Worm (Caenorhabditis elegans) whole organism, L1 larva: ENCODE measurements around the gene tex-2.
A peak's percentile ranks its signal among the peaks of the same experiment; 100 is the strongest.

Experiments used
- C16A3.4 ChIP-seq: fragments of 150-350 bp; optimal IDR thresholded peaks from 2 replicates; lab custom pipeline; 2014; ENCODE audit warnings: missing biosample characterization, missing genetic modification characterization
- C34B4.2 ChIP-seq: sonication (generic microtip); optimal IDR thresholded peaks from 2 replicates; lab custom pipeline; 2017; ENCODE audit warnings: mild to moderate bottlenecking, missing genetic modification characterization, missing compliant biosample characterization
- F16B12.6 ChIP-seq: fragments of 150-350 bp; optimal IDR thresholded peaks from 2 replicates; lab custom pipeline; 2014; ENCODE audit warnings: missing biosample characterization, missing genetic modification characterization
- Y116A8C.19 ChIP-seq: sonication (generic microtip); optimal IDR thresholded peaks from 2 replicates; lab custom pipeline; 2016; ENCODE audit warnings: missing compliant biosample characterization, missing genetic modification characterization, borderline replicate concordance
- alr-1 ChIP-seq: fragments of 200-800 bp; sonication (Bioruptor generic); optimal IDR thresholded peaks from 2 replicates; lab custom pipeline; 2018; ENCODE audit warnings: borderline replicate concordance, mild to moderate bottlenecking, missing genetic modification characterization, missing compliant biosample characterization
- ama-1 ChIP-seq: fragments of 150-350 bp; optimal IDR thresholded peaks from 2 replicates; lab custom pipeline; 2014
- blmp-1 ChIP-seq: fragments of 150-350 bp; optimal IDR thresholded peaks from 2 replicates; lab custom pipeline; 2014; ENCODE audit warnings: missing biosample characterization, missing genetic modification characterization
- ceh-63 ChIP-seq: fragments of 200-800 bp; sonication (Bioruptor generic); optimal IDR thresholded peaks from 2 replicates; lab custom pipeline; 2018; ENCODE audit warnings: mild to moderate bottlenecking, missing genetic modification characterization, missing compliant biosample characterization
- ceh-90 ChIP-seq: sonication (generic microtip); optimal IDR thresholded peaks from 2 replicates; lab custom pipeline; 2016; ENCODE audit warnings: missing genetic modification characterization, missing compliant biosample characterization
- dpl-1 ChIP-seq, 3 experiments: fragments of 150-350 bp in 2 of 3; sonication (generic microtip) in 1 of 3; optimal IDR thresholded peaks; 2 replicates each; lab custom pipeline; 2014 to 2017; ENCODE audit warnings: missing biosample characterization in 3 of 3, missing genetic modification characterization in 3 of 3, missing genetic modification reagents in 3 of 3
- dsc-1 ChIP-seq: sonication (generic microtip); optimal IDR thresholded peaks from 2 replicates; lab custom pipeline; 2016; ENCODE audit warnings: mild to moderate bottlenecking, missing genetic modification characterization, missing compliant biosample characterization
- efl-1 ChIP-seq, 4 experiments: fragments of 150-350 bp; optimal IDR thresholded peaks in 3 of 4; peaks in 1 of 4; 1 replicate in 1 of 4; 2 replicates in 3 of 4; lab custom pipeline; 2014; ENCODE audit warnings: missing biosample characterization in 2 of 4, missing genetic modification characterization in 2 of 4, missing genetic modification reagents in 2 of 4
- efl-3 ChIP-seq: fragments of 200-800 bp; sonication (Bioruptor generic); optimal IDR thresholded peaks from 2 replicates; lab custom pipeline; 2018; ENCODE audit warnings: mild to moderate bottlenecking, missing genetic modification characterization, missing compliant biosample characterization
- egl-27 ChIP-seq, 2 experiments: fragments of 150-350 bp in 1 of 2; sonication (generic microtip); optimal IDR thresholded peaks; 3 replicates each; lab custom pipeline; 2017 to 2018; ENCODE audit warnings: missing biosample characterization in 2 of 2, missing genetic modification characterization in 2 of 2, missing genetic modification reagents in 2 of 2
- elt-2 ChIP-seq: sonication (generic microtip); optimal IDR thresholded peaks from 2 replicates; lab custom pipeline; 2016; ENCODE audit warnings: missing genetic modification characterization, mild to moderate bottlenecking, inconsistent platforms, missing compliant biosample characterization, missing genetic modification reagents
- elt-3 ChIP-seq, 6 experiments: fragments of 150-350 bp in 1 of 6; sonication (generic microtip); optimal IDR thresholded peaks; 2 replicates each; lab custom pipeline; 2017 to 2018; ENCODE audit warnings: missing biosample characterization in 6 of 6, missing genetic modification characterization in 6 of 6, inconsistent platforms in 1 of 6
- ets-5 ChIP-seq: fragments of 200-800 bp; sonication (Bioruptor generic); IDR thresholded peaks from 2 replicates; pipeline ENCODE4 v1.3.6; 2022; ENCODE audit warnings: missing genetic modification characterization, missing compliant biosample characterization
- fkh-8 ChIP-seq: sonication (generic microtip); optimal IDR thresholded peaks from 2 replicates; lab custom pipeline; 2016; ENCODE audit warnings: mild to moderate bottlenecking, missing genetic modification characterization, missing compliant biosample characterization
- grh-1 ChIP-seq: fragments of 200-800 bp; sonication (Bioruptor generic); IDR thresholded peaks from 2 replicates; pipeline ENCODE4 v1.3.6; 2022; ENCODE audit warnings: missing genetic modification reagents, missing genetic modification characterization, missing compliant biosample characterization
- hlh-17 ChIP-seq: fragments of 200-800 bp; sonication (Bioruptor generic); optimal IDR thresholded peaks from 2 replicates; lab custom pipeline; 2018; ENCODE audit warnings: missing genetic modification characterization, mild to moderate bottlenecking, missing compliant biosample characterization, moderate library complexity, borderline replicate concordance
- hpl-2 ChIP-seq: fragments of 150-350 bp; optimal IDR thresholded peaks from 2 replicates; lab custom pipeline; 2014; ENCODE audit warnings: missing biosample characterization, missing genetic modification reagents, missing genetic modification characterization
- isw-1 ChIP-seq: fragments of 200-800 bp; sonication (Bioruptor generic); IDR thresholded peaks from 2 replicates; pipeline ENCODE4 v1.3.6; 2022; ENCODE audit warnings: missing genetic modification characterization, missing compliant biosample characterization
- lin-13 ChIP-seq: fragments of 150-350 bp; optimal IDR thresholded peaks from 2 replicates; lab custom pipeline; 2014; ENCODE audit warnings: missing biosample characterization, missing genetic modification reagents, missing genetic modification characterization
- lin-14 ChIP-seq: fragments of 200-800 bp; sonication (Bioruptor generic); optimal IDR thresholded peaks from 2 replicates; lab custom pipeline; 2018; ENCODE audit warnings: mild to moderate bottlenecking, missing genetic modification characterization, moderate library complexity, missing compliant biosample characterization
- lin-15B ChIP-seq: fragments of 150-350 bp; sonication (generic microtip); optimal IDR thresholded peaks from 3 replicates; lab custom pipeline; 2014; ENCODE audit warnings: missing biosample characterization, missing genetic modification characterization
- lin-35 ChIP-seq, 2 experiments: fragments of 150-350 bp; optimal IDR thresholded peaks; 2 replicates each; lab custom pipeline; 2014; ENCODE audit warnings: missing biosample characterization in 2 of 2, missing genetic modification characterization in 2 of 2, missing genetic modification reagents in 2 of 2
- lin-39 ChIP-seq: fragments of 150-350 bp; optimal IDR thresholded peaks from 2 replicates; lab custom pipeline; 2014; ENCODE audit warnings: missing biosample characterization, missing genetic modification reagents, missing genetic modification characterization
- lsy-2 ChIP-seq, 2 experiments: fragments of 150-350 bp; optimal IDR thresholded peaks; 2 replicates each; lab custom pipeline; 2014; ENCODE audit warnings: missing biosample characterization in 2 of 2, missing genetic modification characterization in 2 of 2
- mab-9 ChIP-seq: fragments of 200-800 bp; sonication (Bioruptor generic); IDR thresholded peaks from 2 replicates; pipeline ENCODE4 v1.3.6; 2022; ENCODE audit warnings: missing genetic modification reagents, missing genetic modification characterization, missing compliant biosample characterization
- mdl-1 ChIP-seq, 2 experiments: fragments of 150-350 bp; optimal IDR thresholded peaks; 2 replicates each; lab custom pipeline; 2014 to 2017; ENCODE audit warnings: missing biosample characterization in 2 of 2, missing genetic modification characterization in 2 of 2, inconsistent platforms in 1 of 2
- mef-2 ChIP-seq: fragments of 150-350 bp; optimal IDR thresholded peaks from 2 replicates; lab custom pipeline; 2014; ENCODE audit warnings: missing biosample characterization, missing genetic modification characterization
- mep-1 ChIP-seq: fragments of 150-350 bp; optimal IDR thresholded peaks from 2 replicates; lab custom pipeline; 2014; ENCODE audit warnings: missing biosample characterization, missing genetic modification characterization
- nhr-20 ChIP-seq: sonication (generic microtip); optimal IDR thresholded peaks from 2 replicates; lab custom pipeline; 2016; ENCODE audit warnings: mild to moderate bottlenecking, missing genetic modification characterization, missing compliant biosample characterization
- nhr-47 ChIP-seq: sonication (generic microtip); optimal IDR thresholded peaks from 2 replicates; lab custom pipeline; 2016; ENCODE audit warnings: mild to moderate bottlenecking, missing genetic modification characterization, moderate library complexity, missing compliant biosample characterization
- nhr-71 ChIP-seq: sonication (generic microtip); optimal IDR thresholded peaks from 2 replicates; lab custom pipeline; 2016; ENCODE audit warnings: mild to moderate bottlenecking, missing genetic modification characterization, moderate library complexity, missing compliant biosample characterization
- nhr-77 ChIP-seq: fragments of 150-350 bp; optimal IDR thresholded peaks from 2 replicates; lab custom pipeline; 2014; ENCODE audit warnings: missing biosample characterization, missing genetic modification characterization
- nhr-84 ChIP-seq: sonication (generic microtip); optimal IDR thresholded peaks from 2 replicates; lab custom pipeline; 2017; ENCODE audit warnings: missing biosample characterization, missing genetic modification characterization
- nhr-85 ChIP-seq: sonication (generic microtip); peaks from one replicate; lab custom pipeline; 2016; ENCODE audit warnings: missing genetic modification characterization, inconsistent platforms, missing compliant biosample characterization
- nhr-90 ChIP-seq: sonication (generic microtip); optimal IDR thresholded peaks from 2 replicates; lab custom pipeline; 2016; ENCODE audit warnings: mild to moderate bottlenecking, missing genetic modification characterization, missing compliant biosample characterization; ENCODE audit not compliant: poor library complexity
- pqm-1 ChIP-seq: sonication (generic microtip); optimal IDR thresholded peaks from 3 replicates; lab custom pipeline; 2017; ENCODE audit warnings: missing biosample characterization, missing genetic modification characterization
- skn-1 ChIP-seq: fragments of 150-350 bp; optimal IDR thresholded peaks from 2 replicates; lab custom pipeline; 2014; ENCODE audit warnings: missing biosample characterization, missing genetic modification characterization
- snpc-4 ChIP-seq: fragments of 150-350 bp; optimal IDR thresholded peaks from 2 replicates; lab custom pipeline; 2014; ENCODE audit warnings: missing biosample characterization, missing genetic modification characterization
- sox-4 ChIP-seq: sonication (generic microtip); optimal IDR thresholded peaks from 2 replicates; lab custom pipeline; 2016; ENCODE audit warnings: missing genetic modification characterization, missing compliant biosample characterization
- sptf-1 ChIP-seq: fragments of 150-350 bp; optimal IDR thresholded peaks from 2 replicates; lab custom pipeline; 2014; ENCODE audit warnings: missing biosample characterization, missing genetic modification characterization
- sup-37 ChIP-seq: fragments of 200-800 bp; sonication (Bioruptor generic); optimal IDR thresholded peaks from 2 replicates; lab custom pipeline; 2018; ENCODE audit warnings: mild to moderate bottlenecking, missing genetic modification characterization, missing compliant biosample characterization
- tlp-1 ChIP-seq: fragments of 150-350 bp; optimal IDR thresholded peaks from 2 replicates; lab custom pipeline; 2014; ENCODE audit warnings: missing biosample characterization, missing genetic modification characterization
- unc-62 ChIP-seq: fragments of 150-350 bp; optimal IDR thresholded peaks from 2 replicates; lab custom pipeline; 2014; ENCODE audit warnings: missing biosample characterization, missing genetic modification reagents, missing genetic modification characterization
- unc-86 ChIP-seq: sonication (generic microtip); optimal IDR thresholded peaks from 2 replicates; lab custom pipeline; 2016; ENCODE audit warnings: missing genetic modification characterization, missing compliant biosample characterization
- vab-15 ChIP-seq: sonication (generic microtip); optimal IDR thresholded peaks from 2 replicates; lab custom pipeline; 2017; ENCODE audit warnings: missing genotype, mild to moderate bottlenecking, missing genetic modification characterization, missing compliant biosample characterization
- xbp-1 ChIP-seq: sonication (generic microtip); optimal IDR thresholded peaks from 2 replicates; lab custom pipeline; 2016; ENCODE audit warnings: missing genetic modification characterization, missing compliant biosample characterization
- zip-4 ChIP-seq: fragments of 200-800 bp; sonication (Bioruptor generic); optimal IDR thresholded peaks from 2 replicates; lab custom pipeline; 2018; ENCODE audit warnings: mild to moderate bottlenecking, missing genetic modification characterization, moderate library complexity, missing compliant biosample characterization
- ztf-11 ChIP-seq, 2 experiments: sonication (generic microtip); optimal IDR thresholded peaks; 2 replicates each; lab custom pipeline; 2016 to 2017; ENCODE audit warnings: missing genetic modification characterization in 2 of 2, missing biosample characterization in 1 of 2, missing compliant biosample characterization in 1 of 2
- ztf-4 ChIP-seq: fragments of 150-350 bp; optimal IDR thresholded peaks from 2 replicates; lab custom pipeline; 2014; ENCODE audit warnings: missing biosample characterization, missing genetic modification characterization

tex-2 gene

DNA sequence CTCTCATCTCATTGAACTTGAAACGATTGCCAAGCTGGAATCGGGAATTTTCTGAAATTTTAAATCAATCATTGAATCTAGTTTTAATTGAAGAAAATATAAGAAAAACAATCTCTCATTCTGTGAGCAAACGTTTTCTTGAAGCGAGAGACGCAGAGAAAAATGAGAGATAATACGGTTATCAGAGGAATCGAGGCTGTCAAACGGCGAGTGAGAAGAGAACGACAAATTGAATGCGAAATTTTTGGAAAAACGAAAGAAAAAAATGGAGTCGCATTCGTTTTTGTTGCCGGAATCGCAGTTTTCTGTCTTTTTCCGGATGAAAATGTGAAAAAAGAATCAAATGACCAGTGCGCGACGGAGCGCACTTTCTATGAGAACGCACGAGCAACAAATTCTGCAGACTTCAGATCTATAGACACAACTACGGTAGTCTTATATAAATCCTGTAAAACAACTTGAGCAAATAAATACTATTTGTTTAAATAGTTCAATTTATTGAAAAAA lies at the start of gene tex-2:
tex-2 (minus strand) TSS at position 51 of the 507 bp plus-strand sequence.
- no peak for TF ChIP-seq pqm-1 (tag; lab: Kevin White, UChicago)
- no peak for TF ChIP-seq ama-1 (lab: Kevin White, UChicago)
- TF ChIP-seq ceh-90 (tag; lab: Kevin White, UChicago): no peak
- TF ChIP-seq ztf-4 (tag; lab: Kevin White, UChicago): no peak
- no peak for TF ChIP-seq egl-27 (tag; optimal IDR thresholded peaks at IDR 0.05; lab: Kevin White, UChicago)
- peak; percentile 31 for TF ChIP-seq nhr-71 (tag; lab: Kevin White, UChicago)
- TF ChIP-seq elt-2 (tag; lab: Kevin White, UChicago): peak; percentile 57
- TF ChIP-seq dsc-1: no peak
- TF ChIP-seq tlp-1: no peak
- peak; percentile 36 to 44 for TF ChIP-seq efl-1 (optimal IDR thresholded peaks at IDR 0.05; lab: Kevin White, UChicago)
- TF ChIP-seq efl-1 (GFP tag; optimal IDR thresholded peaks at IDR 0.05 in 1 of 2; lab: Kevin White, UChicago): no peak
- TF ChIP-seq blmp-1 (tag; lab: Kevin White, UChicago): no peak
- no peak for TF ChIP-seq fkh-8 (tag; lab: Kevin White, UChicago)
- TF ChIP-seq lsy-2 (tag; optimal IDR thresholded peaks at IDR 0.05; lab: Kevin White, UChicago): peak; percentile 7 to 22
- TF ChIP-seq unc-86 (tag; lab: Kevin White, UChicago): peak; percentile 4
- peak; percentile 48 for TF ChIP-seq lin-13
- TF ChIP-seq ztf-11 (tag; optimal IDR thresholded peaks at IDR 0.05; lab: Kevin White, UChicago): no peak
- no peak for TF ChIP-seq nhr-77 (tag; lab: Kevin White, UChicago)
- TF ChIP-seq alr-1 (tag; lab: Kevin White, UChicago): no peak
- TF ChIP-seq lin-35 (GFP tag; optimal IDR thresholded peaks at IDR 0.05; lab: Kevin White, UChicago): no peak
- TF ChIP-seq efl-3 (GFP tag; lab: Kevin White, UChicago): no peak
- no peak for TF ChIP-seq Y116A8C.19 (tag; lab: Kevin White, UChicago)
- no peak for TF ChIP-seq mdl-1 (tag; optimal IDR thresholded peaks at IDR 0.05; lab: Kevin White, UChicago)
- TF ChIP-seq isw-1 (GFP tag; lab: Robert Waterston, UW): peak; percentile 18
- TF ChIP-seq lin-39: no peak
- no peak for TF ChIP-seq C34B4.2 (tag; lab: Kevin White, UChicago)
- peak; percentile 41 for TF ChIP-seq nhr-20 (tag; lab: Kevin White, UChicago)
- TF ChIP-seq nhr-85 (tag; lab: Kevin White, UChicago): no peak
- no peak for TF ChIP-seq nhr-84 (tag; lab: Kevin White, UChicago)
- TF ChIP-seq lin-15B (tag; lab: Kevin White, UChicago): peak; percentile 38
- no peak for TF ChIP-seq grh-1 (GFP tag; lab: Robert Waterston, UW)
- no peak for TF ChIP-seq ceh-63 (GFP tag; lab: Kevin White, UChicago)
- TF ChIP-seq nhr-90 (tag; lab: Kevin White, UChicago): no peak
- TF ChIP-seq ets-5 (GFP tag; lab: Robert Waterston, UW): no peak
- TF ChIP-seq dpl-1 (GFP tag; optimal IDR thresholded peaks at IDR 0.05; lab: Kevin White, UChicago): peak in 2 of 3 experiments; percentile 3 to 14
- TF ChIP-seq sup-37: no peak
- TF ChIP-seq mab-9: no peak
- no peak for TF ChIP-seq sox-4 (tag; lab: Kevin White, UChicago)
- peak; percentile 54 for TF ChIP-seq nhr-47 (tag; lab: Kevin White, UChicago)
- TF ChIP-seq mep-1 (tag; lab: Kevin White, UChicago): no peak
- no peak for TF ChIP-seq hpl-2 (GFP tag; lab: Kevin White, UChicago)
- no peak for TF ChIP-seq zip-4 (GFP tag; lab: Kevin White, UChicago)
- TF ChIP-seq lin-14 (GFP tag; lab: Kevin White, UChicago): peak; percentile 62
- no peak for TF ChIP-seq F16B12.6 (tag; lab: Kevin White, UChicago)
- TF ChIP-seq mef-2 (tag; lab: Kevin White, UChicago): no peak
- peak; percentile 19 for TF ChIP-seq xbp-1 (tag; lab: Kevin White, UChicago)
- TF ChIP-seq sptf-1 (tag; lab: Kevin White, UChicago): no peak
- TF ChIP-seq hlh-17 (GFP tag; lab: Kevin White, UChicago): no peak
- TF ChIP-seq elt-3 (tag; optimal IDR thresholded peaks at IDR 0.05; lab: Kevin White, UChicago): no peak
- no peak for TF ChIP-seq snpc-4 (tag; lab: Kevin White, UChicago)
- TF ChIP-seq vab-15 (tag; lab: Kevin White, UChicago): no peak
- TF ChIP-seq skn-1 (tag; lab: Kevin White, UChicago): no peak
- TF ChIP-seq C16A3.4 (tag; lab: Kevin White, UChicago): no peak
- TF ChIP-seq unc-62 (GFP tag; lab: Kevin White, UChicago): no peak
